Worm (Caenorhabditis elegans) whole organism, L3 larva: ENCODE measurements around the gene srab-10.

ENCODE experiments used
- elt-2 ChIP-seq: sonication (generic microtip); optimal IDR thresholded peaks from 2 replicates; lab custom pipeline; 2016; ENCODE audit warnings: missing genetic modification reagents, mild to moderate bottlenecking, missing genetic modification characterization, missing compliant biosample characterization
- nhr-67 ChIP-seq: fragments of 150-350 bp; optimal IDR thresholded peaks from 2 replicates; lab custom pipeline; 2014; ENCODE audit warnings: missing biosample characterization, missing genetic modification characterization
- pha-4 ChIP-seq: fragments of 150-350 bp; optimal IDR thresholded peaks from 2 replicates; lab custom pipeline; 2014; ENCODE audit warnings: missing biosample characterization, missing genetic modification reagents, missing genetic modification characterization

Gene srab-10

DNA sequence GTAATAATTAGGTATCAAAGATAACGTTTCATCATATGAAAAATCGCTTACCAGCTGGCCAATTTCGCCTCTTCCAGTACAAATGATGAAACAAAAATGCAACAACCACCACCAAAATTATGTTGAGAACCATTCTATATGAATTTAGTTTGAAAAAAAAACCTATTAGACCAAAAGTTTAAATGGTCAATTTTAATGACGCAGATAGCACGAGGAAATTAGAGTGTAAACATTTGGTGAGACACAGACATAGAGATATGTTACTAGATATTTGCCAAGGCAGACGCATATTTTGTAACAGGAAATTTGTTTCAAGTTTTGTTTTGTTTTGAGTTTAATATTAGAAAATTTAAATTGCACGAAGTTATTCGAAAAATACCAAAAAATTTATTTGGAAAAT, 50.0 kb downstream of the srab-10 start, which contains the start of gene cyp-33C9:
Gene cyp-33C9, minus strand, starts transcription at position 211 of the 400 bp plus-strand sequence.
- TF ChIP-seq elt-2: peak; percentile 20
- peak; percentile 59 for TF ChIP-seq pha-4 (tag; lab: Kevin White, UChicago)
- no peak for TF ChIP-seq nhr-67 (tag; lab: Kevin White, UChicago)
